Fruit fly (Drosophila melanogaster): ENCODE data around the gene ogre.

ogre gene

dm6 chrX:7011063-7011743 lies 20.1 kb upstream of the ogre start, which contains the start of the genes cm, sloth1 and sloth2 (continued):
- TF ChIP-seq Spps (tag; optimal IDR thresholded peaks at IDR 0.05) (peak; percentile 69), CG15601 (tag; optimal IDR thresholded peaks at IDR 0.05) (peak; percentile 79), lov (optimal IDR thresholded peaks at IDR 0.05) (no peak), lov (GFP tag; IDR thresholded peaks at IDR 0.05) (peak; percentile 59; the same call in 1 of the 3 replicates), CoRest (tag; optimal IDR thresholded peaks at IDR 0.05) (peak; percentile 90), ase (GFP tag; IDR thresholded peaks at IDR 0.05) (peak; percentile 77), klu (GFP tag; IDR thresholded peaks at IDR 0.05) (peak; percentile 74), Ada2b (GFP tag; IDR thresholded peaks at IDR 0.05) (peak; percentile 86), Trl (optimal IDR thresholded peaks at IDR 0.05) (no peak), Trl (GFP tag; optimal IDR thresholded peaks at IDR 0.05) (peak; percentile 90), bbx (GFP tag; IDR thresholded peaks at IDR 0.05; ENCODE audit: partially characterized antibody) (peak; percentile 75), HLH4C (GFP tag; IDR thresholded peaks at IDR 0.05; ENCODE audit: partially characterized antibody) (peak; percentile 69), CG4730 (GFP tag; IDR thresholded peaks at IDR 0.05) (peak; percentile 84), B-H1 (GFP tag; IDR thresholded peaks at IDR 0.05) (peak; percentile 70), CG7786 (GFP tag; optimal IDR thresholded peaks at IDR 0.05) (peak; percentile 90), CG1602 (GFP tag; optimal IDR thresholded peaks at IDR 0.05) (peak; percentile 90), Hey (tag; optimal IDR thresholded peaks at IDR 0.05) (peak; percentile 44), CG16863 (GFP tag; optimal IDR thresholded peaks at IDR 0.05) (peak; percentile 86), sens (GFP tag) (peak; percentile 98), row (GFP tag; IDR thresholded peaks at IDR 0.05) (peak; percentile 97), Rfx (GFP tag; IDR thresholded peaks at IDR 0.05) (peak; percentile 92), p53 (GFP tag; optimal IDR thresholded peaks at IDR 0.05) (peak; percentile 26), Bteb2 (GFP tag; optimal IDR thresholded peaks at IDR 0.05) (peak; percentile 87), schlank (tag; optimal IDR thresholded peaks at IDR 0.05) (peak; percentile 63), NfI (GFP tag; optimal IDR thresholded peaks at IDR 0.05) (peak; percentile 86), sisA (GFP tag; IDR thresholded peaks at IDR 0.05) (peak; percentile 87), esg (GFP tag; conservative IDR thresholded peaks at IDR 0.05) (peak; percentile 87), Antp (GFP tag; optimal IDR thresholded peaks at IDR 0.05) (peak; percentile 84), Lim3 (GFP tag; IDR thresholded peaks at IDR 0.05) (no peak; the same call in 1 of the 2 replicates), CG3281 (GFP tag; optimal IDR thresholded peaks at IDR 0.05) (peak; percentile 77), CG2116 (GFP tag; optimal IDR thresholded peaks at IDR 0.05) (peak; percentile 92), CG7963 (GFP tag; IDR thresholded peaks at IDR 0.05; ENCODE audit: partially characterized antibody) (peak; percentile 62), Asciz (GFP tag; optimal IDR thresholded peaks at IDR 0.05) (peak; percentile 51), salm (tag; optimal IDR thresholded peaks at IDR 0.05) (peak; percentile 74), pum (GFP tag; optimal IDR thresholded peaks at IDR 0.05) (peak; percentile 82), CG16815 (GFP tag; optimal IDR thresholded peaks at IDR 0.05) (peak; percentile 74), Side (GFP tag; optimal IDR thresholded peaks at IDR 0.05) (peak; percentile 87), gsb (GFP tag; IDR thresholded peaks at IDR 0.05) (peak; percentile 67), trh (GFP tag; optimal IDR thresholded peaks at IDR 0.05) (peak; percentile 81), cwo (GFP tag; optimal IDR thresholded peaks at IDR 0.05) (peak; percentile 54), eyg (GFP tag; optimal IDR thresholded peaks at IDR 0.05) (peak; percentile 62), Sox102F (GFP tag; optimal IDR thresholded peaks at IDR 0.05) (peak; percentile 86), CG11247 (GFP tag; IDR thresholded peaks at IDR 0.05) (peak; percentile 83), Gug (GFP tag; IDR thresholded peaks at IDR 0.05) (peak; percentile 83), zfh2 (GFP tag; optimal IDR thresholded peaks at IDR 0.05) (peak; percentile 92), Stat92E (GFP tag; optimal IDR thresholded peaks at IDR 0.05) (peak in 1 of 3 experiments; percentile 65), CG11398 (GFP tag; optimal IDR thresholded peaks at IDR 0.05) (peak; percentile 85), pfk (GFP tag; optimal IDR thresholded peaks at IDR 0.05) (peak; percentile 85), Dip3 (GFP tag; optimal IDR thresholded peaks at IDR 0.05) (peak; percentile 81), CG12071 (GFP tag; optimal IDR thresholded peaks at IDR 0.05) (peak; percentile 55), Atf3 (GFP tag; optimal IDR thresholded peaks at IDR 0.05) (peak; percentile 78)

All from whole organism, embryonic.